Worm (Caenorhabditis elegans) whole organism, early embryonic: ENCODE data around the gene clec-260.

Experiments used
- F13C5.2 ChIP-seq: sonication (generic microtip); optimal IDR thresholded peaks from 2 replicates; lab custom pipeline; 2017; ENCODE audit warnings: mild to moderate bottlenecking, missing genetic modification characterization, inconsistent platforms, missing compliant biosample characterization
- ama-1 ChIP-seq: fragments of 150-350 bp; optimal IDR thresholded peaks from 2 replicates; lab custom pipeline; 2014
- ceh-13 ChIP-seq: fragments of 200-800 bp; sonication (Bioruptor generic); optimal IDR thresholded peaks from 2 replicates; lab custom pipeline; 2018; ENCODE audit warnings: mild to moderate bottlenecking, missing genetic modification characterization, missing compliant biosample characterization
- ceh-36 ChIP-seq: sonication (generic microtip); optimal IDR thresholded peaks from 2 replicates; lab custom pipeline; 2016; ENCODE audit warnings: missing genetic modification characterization, inconsistent platforms, missing compliant biosample characterization
- ets-7 ChIP-seq: sonication (generic microtip); optimal IDR thresholded peaks from 2 replicates; lab custom pipeline; 2016; ENCODE audit warnings: missing genotype, missing genetic modification characterization, missing compliant biosample characterization
- flt-1 ChIP-seq: fragments of 200-800 bp; sonication (Bioruptor generic); IDR thresholded peaks from 2 replicates; pipeline ENCODE4 v1.3.6; 2022; ENCODE audit warnings: missing genetic modification characterization, missing compliant biosample characterization
- scrt-1 ChIP-seq: fragments of 200-800 bp; sonication (Bioruptor generic); IDR thresholded peaks from 2 replicates; pipeline ENCODE4 v1.3.6; 2022; ENCODE audit warnings: missing genetic modification characterization, missing compliant biosample characterization
- sea-1 ChIP-seq: fragments of 200-800 bp; sonication (Bioruptor generic); conservative IDR thresholded peaks from 2 replicates; pipeline ENCODE4 v1.3.6; 2022; ENCODE audit warnings: missing genetic modification characterization, missing compliant biosample characterization
- tbx-11 ChIP-seq: fragments of 200-800 bp; sonication (Bioruptor generic); IDR thresholded peaks from 2 replicates; pipeline ENCODE4 v1.3.6; 2022; ENCODE audit warnings: missing genetic modification characterization, missing compliant biosample characterization
- tra-4 ChIP-seq: sonication (generic microtip); optimal IDR thresholded peaks from 2 replicates; lab custom pipeline; 2017; ENCODE audit warnings: missing genetic modification characterization, missing compliant biosample characterization

DNA sequence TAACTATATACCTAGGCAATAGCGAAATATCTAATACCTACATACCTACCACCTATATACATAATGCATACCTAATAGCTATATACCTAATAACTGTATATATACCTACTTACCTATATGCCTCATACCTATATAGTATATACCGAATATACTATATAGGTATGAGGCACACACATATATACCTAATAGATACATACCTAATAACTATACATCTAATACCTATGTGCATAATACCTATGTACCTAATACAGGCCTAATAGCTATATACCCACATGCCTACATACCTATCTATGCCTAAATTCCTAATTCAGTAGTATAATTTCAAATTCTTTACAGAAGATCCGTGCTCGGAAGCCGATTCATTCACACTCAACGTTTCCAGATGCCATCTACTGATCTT is 31.6 kb downstream of the clec-260 start:
- TF ChIP-seq sea-1 (GFP tag; lab: Robert Waterston, UW) (no peak), tbx-11 (GFP tag; lab: Robert Waterston, UW) (no peak), ceh-36 (tag; lab: Kevin White, UChicago) (no peak), ets-7 (tag; lab: Kevin White, UChicago) (no peak), ama-1 (lab: Kevin White, UChicago) (no peak), F13C5.2 (tag; lab: Kevin White, UChicago) (no peak), ceh-13 (GFP tag; lab: Kevin White, UChicago) (no peak), tra-4 (tag; lab: Kevin White, UChicago) (no peak), scrt-1 (GFP tag; lab: Robert Waterston, UW) (no peak), flt-1 (no peak)
